Worm (Caenorhabditis elegans) whole organism, L3 larva: ENCODE results near the gene mnat-1.

Source experiments
- R02D3.7 ChIP-seq: fragments of 150-350 bp; optimal IDR thresholded peaks from 2 replicates; lab custom pipeline; 2014; ENCODE audit warnings: missing biosample characterization, missing genetic modification characterization
- ZK546.5 ChIP-seq: sonication (generic microtip); optimal IDR thresholded peaks from 2 replicates; lab custom pipeline; 2017; ENCODE audit warnings: missing biosample characterization, missing genetic modification characterization
- aly-2 ChIP-seq: fragments of 150-350 bp; optimal IDR thresholded peaks from 2 replicates; lab custom pipeline; 2014; ENCODE audit warnings: missing biosample characterization, missing genetic modification characterization
- ama-1 ChIP-seq: fragments of 150-350 bp; optimal IDR thresholded peaks from 2 replicates; lab custom pipeline; 2018
- ceh-28 ChIP-seq: fragments of 150-350 bp; optimal IDR thresholded peaks from 2 replicates; lab custom pipeline; 2014; ENCODE audit warnings: missing biosample characterization, missing genetic modification reagents, missing genetic modification characterization
- ceh-82 ChIP-seq: fragments of 150-350 bp; optimal IDR thresholded peaks from 2 replicates; lab custom pipeline; 2014; ENCODE audit warnings: missing biosample characterization, missing genetic modification characterization
- egl-27 ChIP-seq: sonication (generic microtip); optimal IDR thresholded peaks from 4 replicates; lab custom pipeline; 2017; ENCODE audit warnings: missing biosample characterization, missing genetic modification reagents, missing genetic modification characterization
- egl-5 ChIP-seq: fragments of 150-350 bp; optimal IDR thresholded peaks from 2 replicates; lab custom pipeline; 2017; ENCODE audit warnings: missing biosample characterization, missing genetic modification reagents, missing genetic modification characterization, inconsistent platforms
- elt-1 ChIP-seq: fragments of 150-350 bp; optimal IDR thresholded peaks from 2 replicates; lab custom pipeline; 2014; ENCODE audit warnings: missing biosample characterization, missing genetic modification characterization
- elt-2 ChIP-seq: sonication (generic microtip); optimal IDR thresholded peaks from 2 replicates; lab custom pipeline; 2016; ENCODE audit warnings: missing genetic modification reagents, mild to moderate bottlenecking, missing genetic modification characterization, missing compliant biosample characterization
- elt-3 ChIP-seq, 3 experiments: fragments of 150-350 bp in 1 of 3; sonication (generic microtip) in 2 of 3; optimal IDR thresholded peaks; 2 replicates in 2 of 3; 4 replicates in 1 of 3; lab custom pipeline; 2014 to 2017; ENCODE audit warnings: missing biosample characterization in 3 of 3, missing genetic modification characterization in 3 of 3
- fkh-10 ChIP-seq: sonication (generic microtip); optimal IDR thresholded peaks from 2 replicates; lab custom pipeline; 2017; ENCODE audit warnings: missing biosample characterization, missing genetic modification reagents, missing genetic modification characterization
- fkh-2 ChIP-seq: fragments of 150-350 bp; optimal IDR thresholded peaks from 2 replicates; lab custom pipeline; 2014; ENCODE audit warnings: missing biosample characterization, missing genetic modification reagents, missing genetic modification characterization
- fos-1 ChIP-seq: fragments of 150-350 bp; optimal IDR thresholded peaks from 2 replicates; lab custom pipeline; 2014; ENCODE audit warnings: missing biosample characterization, missing genetic modification characterization
- jun-1 ChIP-seq: fragments of 150-350 bp; optimal IDR thresholded peaks from 2 replicates; lab custom pipeline; 2014; ENCODE audit warnings: missing biosample characterization, missing genetic modification reagents, missing genetic modification characterization
- lin-15B ChIP-seq: fragments of 150-350 bp; optimal IDR thresholded peaks from 2 replicates; lab custom pipeline; 2014; ENCODE audit warnings: missing biosample characterization, missing genetic modification characterization
- lin-39 ChIP-seq: fragments of 150-350 bp; optimal IDR thresholded peaks from 2 replicates; lab custom pipeline; 2018; ENCODE audit warnings: missing biosample characterization, missing genetic modification reagents, missing genetic modification characterization
- lsy-12 ChIP-seq: sonication (generic microtip); optimal IDR thresholded peaks from 2 replicates; lab custom pipeline; 2016; ENCODE audit warnings: mild to moderate bottlenecking, missing genetic modification characterization, missing compliant biosample characterization
- mdl-1 ChIP-seq: fragments of 150-350 bp; optimal IDR thresholded peaks from 2 replicates; lab custom pipeline; 2014; ENCODE audit warnings: missing biosample characterization, missing genetic modification characterization
- mml-1 ChIP-seq: fragments of 150-350 bp; sonication (generic microtip); optimal IDR thresholded peaks from 3 replicates; lab custom pipeline; 2014; ENCODE audit warnings: missing biosample characterization, missing genetic modification characterization
- nfya-1 ChIP-seq: sonication (generic microtip); optimal IDR thresholded peaks from 2 replicates; lab custom pipeline; 2017; ENCODE audit warnings: missing genetic modification characterization, mild to moderate bottlenecking, missing compliant biosample characterization, antibody characterized with exemption, moderate library complexity; ENCODE audit not compliant: insufficient read depth
- nhr-11 ChIP-seq: fragments of 150-350 bp; optimal IDR thresholded peaks from 2 replicates; lab custom pipeline; 2014; ENCODE audit warnings: missing biosample characterization, missing genetic modification characterization
- nhr-12 ChIP-seq: fragments of 150-350 bp; optimal IDR thresholded peaks from 2 replicates; lab custom pipeline; 2014; ENCODE audit warnings: missing biosample characterization, missing genetic modification characterization
- nhr-237 ChIP-seq: fragments of 150-350 bp; optimal IDR thresholded peaks from 2 replicates; lab custom pipeline; 2014; ENCODE audit warnings: missing biosample characterization, missing genetic modification characterization
- nhr-25 ChIP-seq: sonication (generic microtip); optimal IDR thresholded peaks from 2 replicates; lab custom pipeline; 2017; ENCODE audit warnings: missing biosample characterization, missing genetic modification characterization
- nhr-28 ChIP-seq: fragments of 150-350 bp; optimal IDR thresholded peaks from 2 replicates; lab custom pipeline; 2014; ENCODE audit warnings: missing biosample characterization, missing genetic modification characterization
- nhr-43 ChIP-seq: sonication (generic microtip); optimal IDR thresholded peaks from 2 replicates; lab custom pipeline; 2016; ENCODE audit warnings: mild to moderate bottlenecking, missing genetic modification characterization, missing compliant biosample characterization; ENCODE audit not compliant: poor library complexity, severe bottlenecking
- nhr-67 ChIP-seq: fragments of 150-350 bp; optimal IDR thresholded peaks from 2 replicates; lab custom pipeline; 2014; ENCODE audit warnings: missing biosample characterization, missing genetic modification characterization
- nhr-76 ChIP-seq: fragments of 150-350 bp; sonication (generic microtip); optimal IDR thresholded peaks from 5 replicates; lab custom pipeline; 2014; ENCODE audit warnings: missing biosample characterization, missing genetic modification characterization
- nhr-77 ChIP-seq: fragments of 150-350 bp; optimal IDR thresholded peaks from 2 replicates; lab custom pipeline; 2014; ENCODE audit warnings: missing biosample characterization, missing genetic modification characterization
- pha-4 ChIP-seq: fragments of 150-350 bp; optimal IDR thresholded peaks from 2 replicates; lab custom pipeline; 2014; ENCODE audit warnings: missing biosample characterization, missing genetic modification reagents, missing genetic modification characterization
- pqm-1 ChIP-seq: fragments of 150-350 bp; optimal IDR thresholded peaks from 2 replicates; lab custom pipeline; 2017; ENCODE audit warnings: missing biosample characterization, missing genetic modification characterization, inconsistent platforms
- sea-2 ChIP-seq: fragments of 150-350 bp; sonication (generic microtip); optimal IDR thresholded peaks from 4 replicates; lab custom pipeline; 2014; ENCODE audit warnings: missing biosample characterization, missing genetic modification reagents, missing genetic modification characterization
- skn-1 ChIP-seq: fragments of 150-350 bp; optimal IDR thresholded peaks from 2 replicates; lab custom pipeline; 2014; ENCODE audit warnings: missing biosample characterization, missing genetic modification characterization
- snpc-4 ChIP-seq: fragments of 150-350 bp; optimal IDR thresholded peaks from 2 replicates; lab custom pipeline; 2014; ENCODE audit warnings: missing biosample characterization, missing genetic modification characterization
- tbx-2 ChIP-seq: sonication (generic microtip); optimal IDR thresholded peaks from 2 replicates; lab custom pipeline; 2016; ENCODE audit warnings: mild to moderate bottlenecking, missing genetic modification characterization, missing compliant biosample characterization
- unc-62 ChIP-seq: fragments of 150-350 bp; sonication (generic microtip); optimal IDR thresholded peaks from 4 replicates; lab custom pipeline; 2014; ENCODE audit warnings: missing biosample characterization, missing genetic modification reagents, missing genetic modification characterization
- ztf-11 ChIP-seq: fragments of 150-350 bp; optimal IDR thresholded peaks from 2 replicates; lab custom pipeline; 2014; ENCODE audit warnings: missing biosample characterization, missing genetic modification characterization
- ztf-4 ChIP-seq: fragments of 150-350 bp; optimal IDR thresholded peaks from 2 replicates; lab custom pipeline; 2014; ENCODE audit warnings: missing biosample characterization, missing genetic modification characterization

mnat-1 gene

DNA sequence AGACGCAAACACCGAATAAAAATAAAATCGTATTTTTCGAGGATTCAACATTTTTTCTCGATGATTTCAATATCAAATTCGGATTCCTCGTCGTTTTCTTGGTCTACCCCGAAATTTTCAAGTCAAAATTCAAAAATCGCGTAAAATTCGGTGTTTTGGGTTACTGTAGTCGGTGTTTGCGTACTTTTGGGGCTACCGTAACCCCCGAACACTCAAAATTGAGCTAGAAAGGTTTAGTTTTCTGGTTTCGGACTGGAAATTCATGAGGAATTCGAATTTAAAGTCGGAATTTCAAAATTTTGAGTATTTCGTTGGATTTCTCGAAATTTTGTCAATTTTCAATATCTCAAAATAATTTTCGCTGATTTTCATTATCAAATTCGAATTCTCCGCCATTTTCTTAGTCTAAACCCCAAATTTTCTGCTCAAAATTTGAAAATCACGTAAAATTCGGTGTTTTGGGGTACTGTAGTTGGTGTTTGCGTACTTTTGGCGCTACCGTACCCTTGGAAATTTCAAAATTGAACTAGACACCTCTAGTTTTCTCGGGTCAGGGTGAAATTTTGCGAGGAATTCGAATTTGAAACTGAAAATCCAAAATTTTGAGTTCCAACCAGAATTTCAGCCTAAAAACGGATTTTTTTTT lies 22.4 kb downstream of the mnat-1 start:
- TF ChIP-seq lin-39 (tag; lab: Kevin White, UChicago), result no peak
- no peak for TF ChIP-seq fos-1 (tag; lab: Kevin White, UChicago)
- no peak for TF ChIP-seq ztf-11 (tag; lab: Kevin White, UChicago)
- TF ChIP-seq ZK546.5 (tag; lab: Kevin White, UChicago), result no peak
- no peak for TF ChIP-seq sea-2 (GFP tag; lab: Kevin White, UChicago)
- no peak for TF ChIP-seq nhr-12 (tag; lab: Kevin White, UChicago)
- no peak for TF ChIP-seq snpc-4
- TF ChIP-seq fkh-2 (tag; lab: Kevin White, UChicago), result no peak
- TF ChIP-seq nhr-77 (tag; lab: Kevin White, UChicago), result no peak
- TF ChIP-seq R02D3.7, result no peak
- no peak for TF ChIP-seq ama-1 (lab: Kevin White, UChicago)
- no peak for TF ChIP-seq nhr-67 (tag; lab: Kevin White, UChicago)
- no peak for TF ChIP-seq pqm-1
- no peak for TF ChIP-seq nhr-28 (tag; lab: Kevin White, UChicago)
- no peak for TF ChIP-seq pha-4 (tag; lab: Kevin White, UChicago)

DNA sequence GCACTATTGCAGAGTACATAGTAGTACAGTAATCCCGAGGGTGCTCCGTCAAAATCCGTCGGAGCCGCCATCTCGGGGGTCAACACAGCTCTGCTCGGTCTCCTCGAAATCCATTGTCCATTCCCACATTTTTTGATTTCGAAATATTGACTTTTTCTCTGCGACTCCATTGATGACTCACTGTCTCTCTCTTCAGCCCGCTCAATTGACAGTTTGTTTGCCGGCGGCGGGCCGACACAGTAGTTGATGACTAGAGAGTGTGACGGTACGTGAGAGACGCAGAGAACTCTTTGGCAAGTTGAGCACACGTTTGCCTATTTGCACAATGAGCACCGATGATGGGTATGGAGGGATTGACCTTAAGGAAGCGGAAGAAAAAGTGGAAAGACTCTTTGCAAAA lies 23.6 kb downstream of the mnat-1 start:
- TF ChIP-seq mml-1 (tag; lab: Kevin White, UChicago) (no peak), fkh-2 (tag; lab: Kevin White, UChicago) (no peak), pha-4 (tag; lab: Kevin White, UChicago) (peak; percentile 96), ceh-82 (tag; lab: Kevin White, UChicago) (no peak), aly-2 (tag; lab: Kevin White, UChicago) (no peak), tbx-2 (tag; lab: Kevin White, UChicago) (no peak), nhr-76 (no peak), nhr-12 (tag; lab: Kevin White, UChicago) (no peak), fkh-10 (GFP tag; lab: Kevin White, UChicago) (no peak), fos-1 (tag; lab: Kevin White, UChicago) (no peak), lin-15B (no peak), sea-2 (GFP tag; lab: Kevin White, UChicago) (no peak), nhr-28 (tag; lab: Kevin White, UChicago) (no peak), lsy-12 (tag; lab: Kevin White, UChicago) (no peak), ztf-4 (no peak), pqm-1 (peak; percentile 65), nhr-11 (no peak), unc-62 (no peak), mdl-1 (tag; lab: Kevin White, UChicago) (no peak), egl-27 (tag; lab: Kevin White, UChicago) (no peak), nhr-237 (tag; lab: Kevin White, UChicago) (no peak), jun-1 (tag; lab: Kevin White, UChicago) (peak; percentile 41), skn-1 (no peak), ceh-28 (tag; lab: Kevin White, UChicago) (peak; percentile 53), nfya-1 (tag; lab: Kevin White, UChicago) (no peak), elt-3 (tag; optimal IDR thresholded peaks at IDR 0.05; lab: Kevin White, UChicago) (no peak), egl-5 (tag; lab: Kevin White, UChicago) (no peak), elt-2 (tag; lab: Kevin White, UChicago) (peak; percentile 57), nhr-25 (no peak), nhr-77 (tag; lab: Kevin White, UChicago) (no peak), nhr-67 (tag; lab: Kevin White, UChicago) (no peak), elt-1 (tag; lab: Kevin White, UChicago) (no peak), R02D3.7 (no peak), snpc-4 (peak; percentile 51), ZK546.5 (tag; lab: Kevin White, UChicago) (no peak), nhr-43 (tag; lab: Kevin White, UChicago) (no peak)

DNA sequence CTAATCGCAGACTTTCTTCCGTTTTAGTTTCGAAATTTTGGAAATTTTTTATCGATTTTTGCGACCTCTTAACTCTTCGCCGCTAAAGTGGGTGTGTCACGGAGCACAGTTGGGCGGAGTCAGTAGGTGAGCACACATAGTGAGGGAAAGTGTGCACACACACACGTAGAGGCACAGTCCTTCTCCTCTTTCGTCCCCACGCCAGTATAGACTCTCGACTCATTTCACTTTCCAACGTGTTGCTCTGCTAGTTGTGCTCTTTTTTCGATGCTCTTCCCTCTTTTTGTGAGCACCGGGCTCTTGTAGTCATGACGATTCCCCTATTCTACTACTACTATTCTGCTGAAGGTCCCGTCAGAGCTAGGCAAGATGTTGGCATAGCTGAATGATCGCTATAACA lies 26.0 kb downstream of the mnat-1 start:
- peak; percentile 7 for TF ChIP-seq ama-1 (lab: Kevin White, UChicago)
- peak; percentile 64 for TF ChIP-seq pqm-1
- peak; percentile 58 for TF ChIP-seq elt-2 (tag; lab: Kevin White, UChicago)
- no peak for TF ChIP-seq elt-1 (tag; lab: Kevin White, UChicago)
- TF ChIP-seq pha-4 (tag; lab: Kevin White, UChicago), result peak; percentile 50
- no peak for TF ChIP-seq ztf-11 (tag; lab: Kevin White, UChicago)
